Worm (Caenorhabditis elegans) whole organism, L1 larva: ENCODE measurements around the gene pezo-1.

Source experiments
- C04F5.9 ChIP-seq: sonication (generic microtip); optimal IDR thresholded peaks from 2 replicates; lab custom pipeline; 2016; ENCODE audit warnings: missing genetic modification characterization, missing compliant biosample characterization
- C16A3.4 ChIP-seq: fragments of 150-350 bp; optimal IDR thresholded peaks from 2 replicates; lab custom pipeline; 2014; ENCODE audit warnings: missing biosample characterization, missing genetic modification characterization
- C34B4.2 ChIP-seq: sonication (generic microtip); optimal IDR thresholded peaks from 2 replicates; lab custom pipeline; 2017; ENCODE audit warnings: mild to moderate bottlenecking, missing genetic modification characterization, missing compliant biosample characterization
- F16B12.6 ChIP-seq: fragments of 150-350 bp; optimal IDR thresholded peaks from 2 replicates; lab custom pipeline; 2014; ENCODE audit warnings: missing biosample characterization, missing genetic modification characterization
- alr-1 ChIP-seq: fragments of 200-800 bp; sonication (Bioruptor generic); optimal IDR thresholded peaks from 2 replicates; lab custom pipeline; 2018; ENCODE audit warnings: borderline replicate concordance, mild to moderate bottlenecking, missing genetic modification characterization, missing compliant biosample characterization
- ceh-63 ChIP-seq: fragments of 200-800 bp; sonication (Bioruptor generic); optimal IDR thresholded peaks from 2 replicates; lab custom pipeline; 2018; ENCODE audit warnings: mild to moderate bottlenecking, missing genetic modification characterization, missing compliant biosample characterization
- ceh-82 ChIP-seq, 3 experiments: fragments of 150-350 bp in 1 of 3; sonication (generic microtip) in 2 of 3; optimal IDR thresholded peaks; 2 replicates each; lab custom pipeline; 2014 to 2017; ENCODE audit warnings: missing biosample characterization in 3 of 3, missing genetic modification characterization in 3 of 3
- ceh-88 ChIP-seq: fragments of 200-800 bp; sonication (Bioruptor generic); IDR thresholded peaks from 2 replicates; pipeline ENCODE4 v1.3.6; 2022; ENCODE audit warnings: missing genetic modification characterization, missing compliant biosample characterization
- ceh-90 ChIP-seq: sonication (generic microtip); optimal IDR thresholded peaks from 2 replicates; lab custom pipeline; 2016; ENCODE audit warnings: missing genetic modification characterization, missing compliant biosample characterization
- dpl-1 ChIP-seq, 3 experiments: fragments of 150-350 bp in 2 of 3; sonication (generic microtip) in 1 of 3; optimal IDR thresholded peaks; 2 replicates each; lab custom pipeline; 2014 to 2017; ENCODE audit warnings: missing biosample characterization in 3 of 3, missing genetic modification characterization in 3 of 3, missing genetic modification reagents in 3 of 3
- dsc-1 ChIP-seq: sonication (generic microtip); optimal IDR thresholded peaks from 2 replicates; lab custom pipeline; 2016; ENCODE audit warnings: mild to moderate bottlenecking, missing genetic modification characterization, missing compliant biosample characterization
- efl-1 ChIP-seq, 4 experiments: fragments of 150-350 bp; optimal IDR thresholded peaks in 3 of 4; peaks in 1 of 4; 1 replicate in 1 of 4; 2 replicates in 3 of 4; lab custom pipeline; 2014; ENCODE audit warnings: missing biosample characterization in 2 of 4, missing genetic modification characterization in 2 of 4, missing genetic modification reagents in 2 of 4
- egl-13 ChIP-seq: sonication (generic microtip); optimal IDR thresholded peaks from 2 replicates; lab custom pipeline; 2016; ENCODE audit warnings: missing genotype, missing genetic modification reagents, missing genetic modification characterization, missing compliant biosample characterization
- egl-27 ChIP-seq, 2 experiments: fragments of 150-350 bp in 1 of 2; sonication (generic microtip); optimal IDR thresholded peaks; 3 replicates each; lab custom pipeline; 2017 to 2018; ENCODE audit warnings: missing biosample characterization in 2 of 2, missing genetic modification characterization in 2 of 2, missing genetic modification reagents in 2 of 2
- elt-2 ChIP-seq: sonication (generic microtip); optimal IDR thresholded peaks from 2 replicates; lab custom pipeline; 2016; ENCODE audit warnings: missing genetic modification characterization, mild to moderate bottlenecking, inconsistent platforms, missing compliant biosample characterization, missing genetic modification reagents
- elt-3 ChIP-seq, 6 experiments: fragments of 150-350 bp in 1 of 6; sonication (generic microtip); optimal IDR thresholded peaks; 2 replicates each; lab custom pipeline; 2017 to 2018; ENCODE audit warnings: missing biosample characterization in 6 of 6, missing genetic modification characterization in 6 of 6, inconsistent platforms in 1 of 6
- fkh-10 ChIP-seq: sonication (generic microtip); optimal IDR thresholded peaks from 2 replicates; lab custom pipeline; 2017; ENCODE audit warnings: missing biosample characterization, missing genetic modification reagents, missing genetic modification characterization
- fkh-4 ChIP-seq: sonication (generic microtip); optimal IDR thresholded peaks from 2 replicates; lab custom pipeline; 2016; ENCODE audit warnings: missing compliant biosample characterization, missing genetic modification characterization, borderline replicate concordance
- fkh-8 ChIP-seq: sonication (generic microtip); optimal IDR thresholded peaks from 2 replicates; lab custom pipeline; 2016; ENCODE audit warnings: mild to moderate bottlenecking, missing genetic modification characterization, missing compliant biosample characterization
- hlh-4 ChIP-seq: sonication (generic microtip); optimal IDR thresholded peaks from 2 replicates; lab custom pipeline; 2016; ENCODE audit warnings: mild to moderate bottlenecking, missing genetic modification characterization, missing compliant biosample characterization
- hpl-2 ChIP-seq: fragments of 150-350 bp; optimal IDR thresholded peaks from 2 replicates; lab custom pipeline; 2014; ENCODE audit warnings: missing biosample characterization, missing genetic modification reagents, missing genetic modification characterization
- lin-13 ChIP-seq: fragments of 150-350 bp; optimal IDR thresholded peaks from 2 replicates; lab custom pipeline; 2014; ENCODE audit warnings: missing biosample characterization, missing genetic modification reagents, missing genetic modification characterization
- mab-9 ChIP-seq: fragments of 200-800 bp; sonication (Bioruptor generic); IDR thresholded peaks from 2 replicates; pipeline ENCODE4 v1.3.6; 2022; ENCODE audit warnings: missing genetic modification reagents, missing genetic modification characterization, missing compliant biosample characterization
- mef-2 ChIP-seq: fragments of 150-350 bp; optimal IDR thresholded peaks from 2 replicates; lab custom pipeline; 2014; ENCODE audit warnings: missing biosample characterization, missing genetic modification characterization
- mep-1 ChIP-seq: fragments of 150-350 bp; optimal IDR thresholded peaks from 2 replicates; lab custom pipeline; 2014; ENCODE audit warnings: missing biosample characterization, missing genetic modification characterization
- nhr-12 ChIP-seq: sonication (generic microtip); optimal IDR thresholded peaks from 2 replicates; lab custom pipeline; 2017; ENCODE audit warnings: missing biosample characterization, missing genetic modification characterization
- nhr-19 ChIP-seq: fragments of 200-800 bp; sonication (Bioruptor generic); conservative IDR thresholded peaks from 2 replicates; pipeline ENCODE4 v1.3.6; 2022; ENCODE audit warnings: missing genetic modification characterization, missing compliant biosample characterization
- nhr-237 ChIP-seq: fragments of 150-350 bp; optimal IDR thresholded peaks from 2 replicates; lab custom pipeline; 2014; ENCODE audit warnings: missing biosample characterization, missing genetic modification characterization
- nhr-47 ChIP-seq: sonication (generic microtip); optimal IDR thresholded peaks from 2 replicates; lab custom pipeline; 2016; ENCODE audit warnings: mild to moderate bottlenecking, missing genetic modification characterization, moderate library complexity, missing compliant biosample characterization
- nhr-71 ChIP-seq: sonication (generic microtip); optimal IDR thresholded peaks from 2 replicates; lab custom pipeline; 2016; ENCODE audit warnings: mild to moderate bottlenecking, missing genetic modification characterization, moderate library complexity, missing compliant biosample characterization
- nhr-85 ChIP-seq: sonication (generic microtip); peaks from one replicate; lab custom pipeline; 2016; ENCODE audit warnings: missing genetic modification characterization, inconsistent platforms, missing compliant biosample characterization
- nhr-90 ChIP-seq: sonication (generic microtip); optimal IDR thresholded peaks from 2 replicates; lab custom pipeline; 2016; ENCODE audit warnings: mild to moderate bottlenecking, missing genetic modification characterization, missing compliant biosample characterization; ENCODE audit not compliant: poor library complexity
- pag-3 ChIP-seq: sonication (generic microtip); optimal IDR thresholded peaks from 2 replicates; lab custom pipeline; 2017; ENCODE audit warnings: missing genetic modification characterization, mild to moderate bottlenecking, missing compliant biosample characterization, antibody characterized with exemption, borderline replicate concordance; ENCODE audit not compliant: insufficient read depth
- pax-3 ChIP-seq: fragments of 200-800 bp; sonication (Bioruptor generic); optimal IDR thresholded peaks from 2 replicates; lab custom pipeline; 2018; ENCODE audit warnings: mild to moderate bottlenecking, missing genetic modification characterization, moderate library complexity, missing compliant biosample characterization
- sox-4 ChIP-seq: sonication (generic microtip); optimal IDR thresholded peaks from 2 replicates; lab custom pipeline; 2016; ENCODE audit warnings: missing genetic modification characterization, missing compliant biosample characterization
- sptf-1 ChIP-seq: fragments of 150-350 bp; optimal IDR thresholded peaks from 2 replicates; lab custom pipeline; 2014; ENCODE audit warnings: missing biosample characterization, missing genetic modification characterization
- swsn-7 ChIP-seq: sonication (generic microtip); optimal IDR thresholded peaks from 2 replicates; lab custom pipeline; 2016; ENCODE audit warnings: missing genetic modification characterization, missing compliant biosample characterization
- tbx-2 ChIP-seq: sonication (generic microtip); optimal IDR thresholded peaks from 2 replicates; lab custom pipeline; 2016; ENCODE audit warnings: missing genetic modification characterization, missing compliant biosample characterization
- unc-62 ChIP-seq: fragments of 150-350 bp; optimal IDR thresholded peaks from 2 replicates; lab custom pipeline; 2014; ENCODE audit warnings: missing biosample characterization, missing genetic modification reagents, missing genetic modification characterization
- unc-86 ChIP-seq: sonication (generic microtip); optimal IDR thresholded peaks from 2 replicates; lab custom pipeline; 2016; ENCODE audit warnings: missing genetic modification characterization, missing compliant biosample characterization
- unc-98 ChIP-seq: fragments of 200-800 bp; sonication (Bioruptor generic); IDR thresholded peaks from 2 replicates; pipeline ENCODE4 v1.3.6; 2022; ENCODE audit warnings: missing genetic modification characterization, missing compliant biosample characterization
- zag-1 ChIP-seq: fragments of 150-350 bp; optimal IDR thresholded peaks from 2 replicates; lab custom pipeline; 2014; ENCODE audit warnings: missing biosample characterization, missing genetic modification characterization
- ztf-4 ChIP-seq: fragments of 150-350 bp; optimal IDR thresholded peaks from 2 replicates; lab custom pipeline; 2014; ENCODE audit warnings: missing biosample characterization, missing genetic modification characterization

pezo-1 gene

DNA sequence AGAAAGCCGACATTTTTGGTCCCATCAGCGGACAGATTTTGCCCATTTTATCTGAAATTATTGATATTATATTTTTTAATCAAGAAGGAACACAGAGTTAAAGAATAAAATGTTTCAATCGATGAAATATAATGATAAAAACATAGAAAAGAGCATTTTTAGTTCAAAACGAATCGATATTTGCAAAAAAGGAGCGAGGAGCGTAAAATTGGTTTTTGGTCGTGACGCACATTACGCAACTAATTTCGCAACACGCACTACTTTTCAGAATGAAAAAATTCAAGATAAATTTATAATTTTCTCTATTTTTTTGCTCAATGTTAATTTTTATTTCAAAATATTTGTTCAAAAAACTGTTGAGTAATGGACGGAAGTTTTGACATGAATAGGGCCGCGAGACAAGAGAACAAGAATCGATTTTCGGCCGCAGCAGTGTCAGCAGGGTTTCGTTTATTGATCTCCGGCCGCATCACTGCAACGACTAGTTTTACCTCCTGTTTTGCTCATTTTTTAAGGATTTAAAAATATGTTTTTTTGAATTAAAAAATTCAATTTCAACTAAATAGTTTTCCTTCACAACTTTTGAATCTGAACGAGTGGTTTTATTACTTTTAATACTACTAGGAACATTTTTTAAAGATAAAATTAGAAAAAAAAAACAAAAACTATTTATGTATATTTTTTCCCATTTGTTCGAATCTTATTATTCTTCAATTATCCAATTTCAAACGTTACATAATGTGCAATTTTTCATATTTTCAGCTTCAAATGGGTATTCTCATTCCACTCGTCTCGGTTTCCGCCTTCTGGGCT lies 45.1 kb downstream of the pezo-1 start, which contains the start of the genes F49C12.12 and vha-17 (continued):
- TF ChIP-seq nhr-90 (tag; lab: Kevin White, UChicago) (no peak), unc-62 (no peak), nhr-19 (0 out of 2 replicates have a peak, but pooled peaks have one; percentile 6), nhr-237 (peak; percentile 13), fkh-8 (tag; lab: Kevin White, UChicago) (no peak), elt-2 (tag; lab: Kevin White, UChicago) (no peak), C04F5.9 (tag; lab: Kevin White, UChicago) (no peak), nhr-47 (tag; lab: Kevin White, UChicago) (peak; percentile 31), dpl-1 (GFP tag; optimal IDR thresholded peaks at IDR 0.05; lab: Kevin White, UChicago) (peak in 2 of 3 experiments; percentile 19 to 52), ceh-63 (GFP tag; lab: Kevin White, UChicago) (no peak), F16B12.6 (tag; lab: Kevin White, UChicago) (no peak), ceh-88 (GFP tag; lab: Robert Waterston, UW) (no peak), egl-27 (tag; optimal IDR thresholded peaks at IDR 0.05; lab: Kevin White, UChicago) (no peak), elt-3 (tag; optimal IDR thresholded peaks at IDR 0.05; lab: Kevin White, UChicago) (no peak), lin-13 (GFP tag; lab: Kevin White, UChicago) (no peak), alr-1 (no peak), mab-9 (no peak), nhr-12 (no peak), pax-3 (no peak), nhr-85 (peak; percentile 70), unc-98 (no peak), ztf-4 (tag; lab: Kevin White, UChicago) (no peak), hlh-4 (tag; lab: Kevin White, UChicago) (no peak), egl-13 (tag; lab: Kevin White, UChicago) (no peak), fkh-4 (tag; lab: Kevin White, UChicago) (no peak), efl-1 (optimal IDR thresholded peaks at IDR 0.05; lab: Kevin White, UChicago) (peak; percentile 10 to 42), efl-1 (GFP tag; optimal IDR thresholded peaks at IDR 0.05 in 1 of 2; lab: Kevin White, UChicago) (peak; percentile 27 to 34), C34B4.2 (tag; lab: Kevin White, UChicago) (no peak), mef-2 (no peak), ceh-82 (tag; optimal IDR thresholded peaks at IDR 0.05; lab: Kevin White, UChicago) (peak in 1 of 3 experiments; percentile 14), pag-3 (tag; lab: Kevin White, UChicago) (no peak), hpl-2 (GFP tag; lab: Kevin White, UChicago) (no peak), fkh-10 (GFP tag; lab: Kevin White, UChicago) (no peak), zag-1 (tag; lab: Kevin White, UChicago) (no peak), mep-1 (tag; lab: Kevin White, UChicago) (no peak)

DNA sequence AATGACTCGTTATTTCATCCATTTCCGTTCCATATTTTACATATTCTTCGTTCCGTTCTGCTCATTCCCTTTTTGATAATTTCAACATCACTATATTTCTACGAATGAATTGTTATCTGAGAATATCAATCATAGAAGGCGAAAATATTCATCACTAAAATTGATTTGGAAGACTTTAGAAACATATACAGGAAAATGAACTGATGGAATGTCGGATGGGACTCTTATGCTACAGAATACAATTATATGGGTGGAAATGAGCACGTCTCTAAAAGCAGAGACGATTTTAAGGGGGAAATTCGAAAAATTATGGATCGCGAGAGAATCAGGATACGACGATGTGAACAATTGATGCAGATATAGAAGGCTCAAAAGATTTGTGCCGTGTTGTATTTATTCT lies 46.3 kb downstream of the pezo-1 start:
- peak; percentile 16 for TF ChIP-seq nhr-71 (tag; lab: Kevin White, UChicago)
- no peak for TF ChIP-seq dsc-1 (tag; lab: Kevin White, UChicago)

DNA sequence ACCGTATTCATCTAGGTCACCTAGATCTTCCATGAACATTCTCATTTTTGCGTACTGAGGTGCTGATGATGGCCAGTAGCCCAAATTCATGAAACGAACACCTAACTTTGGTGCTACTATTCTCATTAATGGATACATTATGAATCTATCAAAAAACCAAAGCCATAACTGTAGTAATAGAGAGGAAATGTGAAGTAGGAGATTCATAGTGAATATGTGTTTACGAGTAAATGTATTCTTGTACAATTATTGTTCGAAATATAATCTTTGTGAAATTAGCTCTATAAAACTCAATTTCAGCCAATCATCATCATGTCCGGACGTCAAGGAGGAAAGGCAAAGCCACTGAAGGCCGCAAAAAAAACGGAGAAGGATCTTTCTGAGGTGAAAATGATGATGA lies 47.2 kb downstream of the pezo-1 start, which contains the start of the genes F49C12.11 and nemt-1:
F49C12.11 (plus strand) TSS at position 301 of the 400 bp plus-strand sequence.
nemt-1 (minus strand) TSS at position 360 of the 400 bp plus-strand sequence.
- TF ChIP-seq nhr-71 (tag; lab: Kevin White, UChicago): no peak
- no peak for TF ChIP-seq tbx-2 (tag; lab: Kevin White, UChicago)
- TF ChIP-seq sox-4 (tag; lab: Kevin White, UChicago): no peak
- no peak for TF ChIP-seq fkh-10 (GFP tag; lab: Kevin White, UChicago)
- TF ChIP-seq sptf-1 (tag; lab: Kevin White, UChicago): no peak
- TF ChIP-seq nhr-47 (tag; lab: Kevin White, UChicago): no peak
- no peak for TF ChIP-seq C16A3.4 (tag; lab: Kevin White, UChicago)
- TF ChIP-seq elt-2 (tag; lab: Kevin White, UChicago): no peak
- no peak for TF ChIP-seq C04F5.9 (tag; lab: Kevin White, UChicago)
- TF ChIP-seq swsn-7 (tag; lab: Kevin White, UChicago): no peak
- TF ChIP-seq unc-86 (tag; lab: Kevin White, UChicago): no peak
- no peak for TF ChIP-seq ceh-90 (tag; lab: Kevin White, UChicago)
- no peak for TF ChIP-seq egl-13 (tag; lab: Kevin White, UChicago)
